Worm (Caenorhabditis elegans): ENCODE data around the gene ndx-3.

ndx-3 gene

ce11 chrII:4984151-4984550 is 30.8 kb downstream of the ndx-3 start:
- TF ChIP-seq tbx-37 (GFP tag; conservative IDR thresholded peaks at IDR 0.05) (no peak), hmg-4 (GFP tag; optimal IDR thresholded peaks at IDR 0.05) (no peak), ceh-36 (tag; optimal IDR thresholded peaks at IDR 0.05) (no peak), flt-1 (GFP tag; IDR thresholded peaks at IDR 0.05) (no peak), hnd-1 (tag; optimal IDR thresholded peaks at IDR 0.05) (no peak)

- TF ChIP-seq F13C5.2 (tag; optimal IDR thresholded peaks at IDR 0.05) (no peak), tbx-37 (GFP tag; conservative IDR thresholded peaks at IDR 0.05) (no peak), flt-1 (GFP tag; IDR thresholded peaks at IDR 0.05) (no peak), ceh-13 (GFP tag; optimal IDR thresholded peaks at IDR 0.05) (no peak), ama-1 (optimal IDR thresholded peaks at IDR 0.05) (no peak), ets-7 (tag; optimal IDR thresholded peaks at IDR 0.05) (no peak), hnd-1 (tag; optimal IDR thresholded peaks at IDR 0.05) (no peak), sea-1 (GFP tag; conservative IDR thresholded peaks at IDR 0.05) (no peak), scrt-1 (GFP tag; IDR thresholded peaks at IDR 0.05) (no peak), hmg-4 (GFP tag; optimal IDR thresholded peaks at IDR 0.05) (no peak), tra-4 (tag; optimal IDR thresholded peaks at IDR 0.05) (no peak), tbx-11 (GFP tag; IDR thresholded peaks at IDR 0.05) (no peak)
These were observed 32.6 kb downstream of the ndx-3 start for ce11 chrII:4985961-4986503.

- no peak for TF ChIP-seq hnd-1 (tag; optimal IDR thresholded peaks at IDR 0.05)
- TF ChIP-seq F13C5.2 (tag; optimal IDR thresholded peaks at IDR 0.05), result no peak
- TF ChIP-seq sea-1 (GFP tag; conservative IDR thresholded peaks at IDR 0.05), result no peak
- no peak for TF ChIP-seq scrt-1 (GFP tag; IDR thresholded peaks at IDR 0.05)
- no peak for TF ChIP-seq hmg-4 (GFP tag; optimal IDR thresholded peaks at IDR 0.05)
- TF ChIP-seq ceh-13 (GFP tag; optimal IDR thresholded peaks at IDR 0.05), result no peak
- TF ChIP-seq tra-4 (tag; optimal IDR thresholded peaks at IDR 0.05), result no peak
- peak; percentile 30 for TF ChIP-seq ceh-36 (tag; optimal IDR thresholded peaks at IDR 0.05)
- no peak for TF ChIP-seq B0310.2 (tag; optimal IDR thresholded peaks at IDR 0.05)
These were observed 33.3 kb downstream of the ndx-3 start for ce11 chrII:4986664-4987063.

ce11 chrII:4987257-4987656 is 33.9 kb downstream of the ndx-3 start:
- TF ChIP-seq hnd-1 (tag; optimal IDR thresholded peaks at IDR 0.05), result no peak
- no peak for TF ChIP-seq F13C5.2 (tag; optimal IDR thresholded peaks at IDR 0.05)
- no peak for TF ChIP-seq scrt-1 (GFP tag; IDR thresholded peaks at IDR 0.05)
- TF ChIP-seq ceh-36 (tag; optimal IDR thresholded peaks at IDR 0.05), result no peak
- no peak for TF ChIP-seq flt-1 (GFP tag; IDR thresholded peaks at IDR 0.05)
- no peak for TF ChIP-seq ama-1 (optimal IDR thresholded peaks at IDR 0.05)
- no peak for TF ChIP-seq hmbx-1 (tag; optimal IDR thresholded peaks at IDR 0.05)
- TF ChIP-seq sea-1 (GFP tag; conservative IDR thresholded peaks at IDR 0.05), result no peak
- no peak for TF ChIP-seq tbx-37 (GFP tag; conservative IDR thresholded peaks at IDR 0.05)
- no peak for TF ChIP-seq aly-1 (tag; optimal IDR thresholded peaks at IDR 0.05)
- TF ChIP-seq B0310.2 (tag; optimal IDR thresholded peaks at IDR 0.05), result no peak
- TF ChIP-seq ets-7 (tag; optimal IDR thresholded peaks at IDR 0.05), result no peak
- no peak for TF ChIP-seq pes-1 (GFP tag; IDR thresholded peaks at IDR 0.05)
- TF ChIP-seq tbx-11 (GFP tag; IDR thresholded peaks at IDR 0.05), result no peak
- TF ChIP-seq ceh-13 (GFP tag; optimal IDR thresholded peaks at IDR 0.05), result no peak
- TF ChIP-seq tra-4 (tag; optimal IDR thresholded peaks at IDR 0.05), result no peak
- TF ChIP-seq hmg-4 (GFP tag; optimal IDR thresholded peaks at IDR 0.05), result no peak

- no peak for TF ChIP-seq flt-1 (GFP tag; IDR thresholded peaks at IDR 0.05)
- no peak for TF ChIP-seq ceh-13 (GFP tag; optimal IDR thresholded peaks at IDR 0.05)
- no peak for TF ChIP-seq ama-1 (optimal IDR thresholded peaks at IDR 0.05)
- TF ChIP-seq ceh-36 (tag; optimal IDR thresholded peaks at IDR 0.05), result no peak
- no peak for TF ChIP-seq tbx-11 (GFP tag; IDR thresholded peaks at IDR 0.05)
- no peak for TF ChIP-seq hmg-4 (GFP tag; optimal IDR thresholded peaks at IDR 0.05)
- TF ChIP-seq hnd-1 (tag; optimal IDR thresholded peaks at IDR 0.05), result no peak
- no peak for TF ChIP-seq F13C5.2 (tag; optimal IDR thresholded peaks at IDR 0.05)
- TF ChIP-seq tra-4 (tag; optimal IDR thresholded peaks at IDR 0.05), result no peak
- no peak for TF ChIP-seq hmbx-1 (tag; optimal IDR thresholded peaks at IDR 0.05)
- no peak for TF ChIP-seq sea-1 (GFP tag; conservative IDR thresholded peaks at IDR 0.05)
- no peak for TF ChIP-seq pes-1 (GFP tag; IDR thresholded peaks at IDR 0.05)
- no peak for TF ChIP-seq aly-1 (tag; optimal IDR thresholded peaks at IDR 0.05)
- no peak for TF ChIP-seq scrt-1 (GFP tag; IDR thresholded peaks at IDR 0.05)
These were observed 36.4 kb downstream of the ndx-3 start, which contains the start of gene T27F7.12 for ce11 chrII:4989802-4990201. Gene T27F7.12 (plus strand): TSS chrII:4990102.

ce11 chrII:4992977-4993376 is 39.6 kb downstream of the ndx-3 start, which contains the start of gene pigb-1:
Gene pigb-1 (minus strand): TSS chrII:4993077.
- TF ChIP-seq ama-1 (optimal IDR thresholded peaks at IDR 0.05) (no peak), flt-1 (GFP tag; IDR thresholded peaks at IDR 0.05) (no peak), tbx-11 (GFP tag; IDR thresholded peaks at IDR 0.05) (no peak), ceh-36 (tag; optimal IDR thresholded peaks at IDR 0.05) (no peak), sea-1 (GFP tag; conservative IDR thresholded peaks at IDR 0.05) (no peak), ceh-13 (GFP tag; optimal IDR thresholded peaks at IDR 0.05) (no peak), hmg-4 (GFP tag; optimal IDR thresholded peaks at IDR 0.05) (no peak), F13C5.2 (tag; optimal IDR thresholded peaks at IDR 0.05) (no peak), tra-4 (tag; optimal IDR thresholded peaks at IDR 0.05) (no peak), pes-1 (GFP tag; IDR thresholded peaks at IDR 0.05) (no peak), tbx-37 (GFP tag; conservative IDR thresholded peaks at IDR 0.05) (no peak)

ce11 chrII:4993530-4994192 is 40.3 kb downstream of the ndx-3 start, which contains the start of the genes eif-1 and vps-24:
Gene eif-1 (minus strand): TSS chrII:4993580.
Gene vps-24 (plus strand): TSS chrII:4993998.
- TF ChIP-seq pes-1 (GFP tag; IDR thresholded peaks at IDR 0.05) (0 out of 2 replicates have a peak, but pooled peaks have one; percentile 37), hmg-4 (GFP tag; optimal IDR thresholded peaks at IDR 0.05) (no peak)
